Fruit fly (Drosophila melanogaster) whole organism, prepupa: ENCODE results near the gene Kul.

Source experiments
- Blimp-1 ChIP-seq: fragments of 200-800 bp; sonication (Bioruptor generic); optimal IDR thresholded peaks from 3 replicates; lab custom pipeline; 2017; ENCODE audit warnings: missing biosample characterization, missing genetic modification characterization, mild to moderate bottlenecking, moderate library complexity, missing genetic modification reagents
- CG10631 ChIP-seq: fragments of 200-800 bp; sonication (Bioruptor generic); optimal IDR thresholded peaks from 2 replicates; lab custom pipeline; 2016; ENCODE audit warnings: missing biosample characterization, missing genetic modification characterization
- CG10669 ChIP-seq: fragments of 200-800 bp; sonication (Bioruptor generic); optimal IDR thresholded peaks from 3 replicates; lab custom pipeline; 2018; ENCODE audit warnings: missing biosample characterization, mild to moderate bottlenecking, missing genetic modification characterization, moderate library complexity
- CG11294 ChIP-seq: fragments of 200-800 bp; sonication (Bioruptor generic); IDR thresholded peaks from 2 replicates; pipeline ENCODE4 v1.3.6; 2022; ENCODE audit warnings: missing biosample characterization, missing genetic modification characterization
- CG11762 ChIP-seq: fragments of 200-800 bp; sonication (Bioruptor generic); optimal IDR thresholded peaks from 3 replicates; lab custom pipeline; 2016; ENCODE audit warnings: missing biosample characterization, missing genetic modification characterization; ENCODE audit not compliant: insufficient read depth
- CG11902 ChIP-seq: fragments of 200-800 bp; sonication (Bioruptor generic); optimal IDR thresholded peaks from 3 replicates; lab custom pipeline; 2016; ENCODE audit warnings: missing biosample characterization, missing genetic modification characterization
- CG1621 ChIP-seq: fragments of 200-800 bp; sonication (Bioruptor generic); optimal IDR thresholded peaks from 3 replicates; lab custom pipeline; 2018; ENCODE audit warnings: missing biosample characterization, mild to moderate bottlenecking, missing genetic modification characterization
- CG16779 ChIP-seq: fragments of 200-800 bp; sonication (Bioruptor generic); optimal IDR thresholded peaks from 3 replicates; lab custom pipeline; 2017; ENCODE audit warnings: missing biosample characterization, mild to moderate bottlenecking, missing genetic modification characterization
- CG3032 ChIP-seq: fragments of 200-800 bp; optimal IDR thresholded peaks from 2 replicates; lab custom pipeline; 2019; ENCODE audit warnings: missing biosample characterization, mild to moderate bottlenecking, missing genetic modification characterization, moderate library complexity
- CG31627 ChIP-seq: fragments of 200-800 bp; sonication (Bioruptor generic); optimal IDR thresholded peaks from 3 replicates; lab custom pipeline; 2016; ENCODE audit warnings: missing biosample characterization, missing genetic modification characterization
- CG32006 ChIP-seq: fragments of 200-800 bp; sonication (Bioruptor generic); optimal IDR thresholded peaks from 3 replicates; lab custom pipeline; 2017; ENCODE audit warnings: missing biosample characterization, mild to moderate bottlenecking, missing genetic modification characterization
- CG3919 ChIP-seq: fragments of 200-800 bp; sonication (Bioruptor generic); optimal IDR thresholded peaks from 3 replicates; lab custom pipeline; 2016; ENCODE audit warnings: missing biosample characterization, missing genetic modification characterization
- CG4318 ChIP-seq: fragments of 200-800 bp; sonication (Bioruptor generic); optimal IDR thresholded peaks from 3 replicates; lab custom pipeline; 2017; ENCODE audit warnings: missing biosample characterization, mild to moderate bottlenecking, missing genetic modification characterization
- CG6163 ChIP-seq: fragments of 200-800 bp; sonication (Bioruptor generic); IDR thresholded peaks from 3 replicates; pipeline ENCODE4 v1.3.6; 2022; ENCODE audit warnings: missing biosample characterization, missing genetic modification characterization
- CG6276 ChIP-seq: fragments of 200-800 bp; sonication (Bioruptor generic); optimal IDR thresholded peaks from 2 replicates; lab custom pipeline; 2017; ENCODE audit warnings: missing biosample characterization, mild to moderate bottlenecking, missing genetic modification characterization
- CG6808 ChIP-seq: fragments of 200-800 bp; sonication (Bioruptor generic); optimal IDR thresholded peaks from 3 replicates; lab custom pipeline; 2017; ENCODE audit warnings: missing biosample characterization, missing genetic modification characterization, mild to moderate bottlenecking, moderate library complexity, missing genetic modification reagents
- CG7368 ChIP-seq: fragments of 200-800 bp; sonication (Bioruptor generic); optimal IDR thresholded peaks from 3 replicates; lab custom pipeline; 2016; ENCODE audit warnings: missing biosample characterization, missing genetic modification characterization
- CG8119 ChIP-seq: fragments of 200-800 bp; sonication (Bioruptor generic); IDR thresholded peaks from 3 replicates; pipeline ENCODE4 v1.3.6; 2022; ENCODE audit warnings: missing biosample characterization, missing genetic modification characterization
- CG8319 ChIP-seq: fragments of 200-800 bp; sonication (Bioruptor generic); optimal IDR thresholded peaks from 3 replicates; lab custom pipeline; 2016; ENCODE audit warnings: missing biosample characterization, missing genetic modification characterization
- CG9139 ChIP-seq: fragments of 200-800 bp; sonication (Bioruptor generic); optimal IDR thresholded peaks from 3 replicates; lab custom pipeline; 2017; ENCODE audit warnings: missing biosample characterization, mild to moderate bottlenecking, missing genetic modification characterization
- Eip75B ChIP-seq: fragments of 200-800 bp; sonication (Bioruptor generic); optimal IDR thresholded peaks from 3 replicates; lab custom pipeline; 2016; ENCODE audit warnings: missing biosample characterization, missing genetic modification characterization
- Eip78C ChIP-seq: fragments of 200-800 bp; sonication (Bioruptor generic); peaks from one replicate; lab custom pipeline; 2016; ENCODE audit warnings: missing biosample characterization, missing genetic modification characterization
- Eip93F ChIP-seq: fragments of 200-800 bp; sonication (Bioruptor generic); optimal IDR thresholded peaks from 2 replicates; lab custom pipeline; 2016; ENCODE audit warnings: missing biosample characterization, mild to moderate bottlenecking, missing genetic modification characterization
- Ets21C ChIP-seq: fragments of 200-800 bp; sonication (Bioruptor generic); optimal IDR thresholded peaks from 3 replicates; lab custom pipeline; 2016; ENCODE audit warnings: missing biosample characterization, missing genetic modification characterization
- Ets96B ChIP-seq: fragments of 200-800 bp; optimal IDR thresholded peaks from 2 replicates; lab custom pipeline; 2019; ENCODE audit warnings: missing biosample characterization, mild to moderate bottlenecking, missing genetic modification characterization, moderate library complexity
- Gug ChIP-seq: fragments of 200-800 bp; sonication (Bioruptor generic); IDR thresholded peaks from 2 replicates; pipeline ENCODE4 v1.3.6; 2022; ENCODE audit warnings: missing biosample characterization, missing genetic modification characterization
- Hr38 ChIP-seq: sonication (Bioruptor generic); optimal IDR thresholded peaks from 2 replicates; lab custom pipeline; 2016; ENCODE audit warnings: missing biosample characterization, missing genetic modification characterization
- Hr4 ChIP-seq: fragments of 200-800 bp; sonication (Bioruptor generic); optimal IDR thresholded peaks from 3 replicates; lab custom pipeline; 2016; ENCODE audit warnings: missing biosample characterization, missing genetic modification characterization
- Lpt ChIP-seq: fragments of 200-800 bp; sonication (Bioruptor generic); optimal IDR thresholded peaks from 3 replicates; lab custom pipeline; 2016; ENCODE audit warnings: missing biosample characterization, missing genetic modification characterization
- Met ChIP-seq: fragments of 200-800 bp; sonication (Bioruptor generic); optimal IDR thresholded peaks from 3 replicates; lab custom pipeline; 2016; ENCODE audit warnings: missing biosample characterization, missing genetic modification characterization
- OdsH ChIP-seq: fragments of 200-800 bp; sonication (Bioruptor generic); optimal IDR thresholded peaks from 3 replicates; lab custom pipeline; 2016; ENCODE audit warnings: missing biosample characterization, missing genetic modification characterization
- Smox ChIP-seq: fragments of 200-800 bp; sonication (Bioruptor generic); optimal IDR thresholded peaks from 3 replicates; lab custom pipeline; 2016; ENCODE audit warnings: missing biosample characterization, missing genetic modification characterization
- Sox102F ChIP-seq: fragments of 200-800 bp; sonication (Bioruptor generic); optimal IDR thresholded peaks from 2 replicates; lab custom pipeline; 2016; ENCODE audit warnings: missing biosample characterization, mild to moderate bottlenecking, missing genetic modification characterization
- Sox15 ChIP-seq: fragments of 200-800 bp; sonication (Bioruptor generic); optimal IDR thresholded peaks from 3 replicates; lab custom pipeline; 2016; ENCODE audit warnings: missing biosample characterization, missing genetic modification characterization
- achi ChIP-seq: fragments of 200-800 bp; sonication (Bioruptor generic); optimal IDR thresholded peaks from 3 replicates; lab custom pipeline; 2016; ENCODE audit warnings: missing biosample characterization, missing genetic modification characterization
- acj6 ChIP-seq: fragments of 200-800 bp; sonication (Bioruptor generic); optimal IDR thresholded peaks from 3 replicates; lab custom pipeline; 2016; ENCODE audit warnings: missing biosample characterization, missing genetic modification characterization
- dac ChIP-seq: fragments of 200-800 bp; sonication (Bioruptor generic); optimal IDR thresholded peaks from 2 replicates; lab custom pipeline; 2017; ENCODE audit warnings: missing biosample characterization, mild to moderate bottlenecking, missing genetic modification characterization
- dsx ChIP-seq: fragments of 200-800 bp; optimal IDR thresholded peaks from 3 replicates; lab custom pipeline; 2019; ENCODE audit warnings: missing biosample characterization, mild to moderate bottlenecking, missing genetic modification characterization, moderate library complexity; ENCODE audit not compliant: poor library complexity, severe bottlenecking
- eg ChIP-seq: fragments of 200-800 bp; sonication (Bioruptor generic); IDR thresholded peaks from 3 replicates; pipeline ENCODE4 v1.3.6; 2022; ENCODE audit warnings: missing biosample characterization, missing genetic modification characterization
- esn ChIP-seq: fragments of 200-800 bp; sonication (Bioruptor generic); optimal IDR thresholded peaks from 2 replicates; lab custom pipeline; 2016; ENCODE audit warnings: missing biosample characterization, mild to moderate bottlenecking, missing genetic modification characterization, moderate library complexity
- fd85E ChIP-seq: fragments of 200-800 bp; sonication (Bioruptor generic); optimal IDR thresholded peaks from 3 replicates; lab custom pipeline; 2016; ENCODE audit warnings: missing biosample characterization, missing genetic modification characterization
- lz ChIP-seq: fragments of 200-800 bp; sonication (Bioruptor generic); optimal IDR thresholded peaks from 3 replicates; lab custom pipeline; 2016; ENCODE audit warnings: missing biosample characterization, missing genetic modification characterization
- pdm3 ChIP-seq: fragments of 200-800 bp; sonication (Bioruptor generic); optimal IDR thresholded peaks from 3 replicates; lab custom pipeline; 2016; ENCODE audit warnings: missing biosample characterization, missing genetic modification characterization
- salr ChIP-seq, 2 experiments: fragments of 200-800 bp; sonication (Bioruptor generic); optimal IDR thresholded peaks; 3 replicates each; lab custom pipeline; 2016 to 2018; ENCODE audit warnings: missing biosample characterization in 2 of 2, missing genetic modification characterization in 2 of 2, mild to moderate bottlenecking in 1 of 2
- spab ChIP-seq: fragments of 200-800 bp; sonication (Bioruptor generic); optimal IDR thresholded peaks from 2 replicates; lab custom pipeline; 2017; ENCODE audit warnings: missing biosample characterization, mild to moderate bottlenecking, missing genetic modification characterization, missing genetic modification reagents
- ss ChIP-seq, 2 experiments: fragments of 200-800 bp; sonication (Bioruptor generic); optimal IDR thresholded peaks; 2 replicates in 1 of 2; 3 replicates in 1 of 2; lab custom pipeline; 2017 to 2018; ENCODE audit warnings: mild to moderate bottlenecking in 2 of 2, missing biosample characterization in 2 of 2, missing genetic modification characterization in 2 of 2, moderate library complexity in 1 of 2
- topi ChIP-seq: fragments of 200-800 bp; sonication (Bioruptor generic); optimal IDR thresholded peaks from 3 replicates; lab custom pipeline; 2016; ENCODE audit warnings: missing biosample characterization, missing genetic modification characterization
- vri ChIP-seq: fragments of 200-800 bp; sonication (Bioruptor generic); optimal IDR thresholded peaks from 3 replicates; lab custom pipeline; 2016; ENCODE audit warnings: missing biosample characterization, mild to moderate bottlenecking, missing genetic modification characterization

Kul gene

DNA sequence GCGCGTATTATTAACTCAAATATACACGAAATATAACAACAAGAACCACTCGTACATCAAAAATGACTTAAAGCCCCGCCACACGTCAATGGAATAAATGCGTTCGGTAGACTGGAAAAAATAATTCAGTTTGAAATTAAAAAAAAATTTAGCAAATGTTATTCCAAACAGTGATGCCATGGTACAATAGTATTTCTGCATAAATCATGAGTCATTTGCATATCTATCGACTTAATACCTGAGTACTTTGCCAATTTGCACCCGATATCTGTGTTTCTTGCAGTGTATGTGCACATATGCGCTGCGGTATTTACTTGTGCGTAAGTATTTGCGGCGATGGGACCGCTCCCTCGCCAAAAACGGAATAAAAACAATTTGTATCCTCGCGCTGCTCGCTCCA lies 37.5 kb downstream of the Kul start (continued):
- TF ChIP-seq Eip75B (GFP tag; lab: Kevin White, UChicago) (peak; percentile 93), Met (peak; percentile 97), CG6808 (GFP tag; lab: Kevin White, UChicago) (peak; percentile 66), CG10669 (GFP tag; lab: Kevin White, UChicago) (peak; percentile 83), Gug (GFP tag; lab: Robert Waterston, UW) (peak; percentile 31; the same call in 1 of the 2 replicates), CG31627 (GFP tag; lab: Kevin White, UChicago) (peak; percentile 99), dsx (GFP tag; lab: Kevin White, UChicago) (peak; percentile 68), CG16779 (tag; lab: Kevin White, UChicago) (peak; percentile 38), Hr4 (GFP tag; lab: Kevin White, UChicago) (peak; percentile 79), Ets96B (tag; lab: Kevin White, UChicago) (peak; percentile 70), Eip78C (GFP tag; lab: Kevin White, UChicago) (peak; percentile 98), CG6163 (peak; percentile 90), CG4318 (peak; percentile 22), spab (GFP tag; lab: Kevin White, UChicago) (peak; percentile 73)

DNA sequence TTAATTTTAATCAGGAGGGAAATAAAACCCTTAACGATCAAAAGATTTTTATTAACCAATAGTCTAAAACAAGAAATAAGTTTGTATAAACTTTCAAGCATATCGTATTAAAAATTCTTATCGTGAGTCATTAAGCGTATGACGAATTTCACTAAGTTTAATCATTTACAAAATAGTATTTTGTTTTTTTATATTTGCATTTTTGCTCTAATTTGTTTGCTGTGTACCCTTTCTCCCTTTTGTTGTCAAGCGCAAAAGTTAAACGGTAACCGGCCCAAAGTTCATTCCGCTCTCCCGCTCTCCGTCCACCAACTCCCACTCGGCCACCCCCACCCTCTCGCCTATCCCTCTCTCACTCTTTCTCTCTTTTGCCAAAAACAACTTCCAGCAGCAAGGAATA lies 38.2 kb downstream of the Kul start:
- TF ChIP-seq CG8319, result no peak
- TF ChIP-seq CG16779 (tag; lab: Kevin White, UChicago), result no peak
- TF ChIP-seq CG11762 (GFP tag; lab: Kevin White, UChicago), result no peak
- TF ChIP-seq OdsH (GFP tag; lab: Kevin White, UChicago), result peak; percentile 37
- TF ChIP-seq CG11902 (GFP tag; lab: Kevin White, UChicago), result peak; percentile 2
- TF ChIP-seq CG3032 (tag; lab: Kevin White, UChicago), result no peak
- TF ChIP-seq Blimp-1, result peak; percentile 12
- TF ChIP-seq CG32006 (GFP tag; lab: Kevin White, UChicago), result peak; percentile 16
- TF ChIP-seq Smox, result peak; percentile 61
- TF ChIP-seq Gug (GFP tag; lab: Robert Waterston, UW), result no peak
- TF ChIP-seq lz (GFP tag; lab: Kevin White, UChicago), result peak; percentile 55
- TF ChIP-seq Sox15 (GFP tag; lab: Kevin White, UChicago), result no peak
- no peak for TF ChIP-seq CG9139
- peak; percentile 21 for TF ChIP-seq achi (GFP tag; lab: Kevin White, UChicago)
- TF ChIP-seq pdm3, result peak; percentile 3
- TF ChIP-seq CG8119 (GFP tag; lab: Robert Waterston, UW), result no peak
- TF ChIP-seq Eip78C (GFP tag; lab: Kevin White, UChicago), result peak; percentile 80
- no peak for TF ChIP-seq Eip93F
- TF ChIP-seq dsx (GFP tag; lab: Kevin White, UChicago), result no peak
- TF ChIP-seq Hr38 (GFP tag; lab: Kevin White, UChicago), result no peak
- TF ChIP-seq eg (GFP tag; lab: Robert Waterston, UW), result 0 out of 3 replicates have a peak, but pooled peaks have one; percentile 35
- TF ChIP-seq ss (GFP tag; optimal IDR thresholded peaks at IDR 0.05; lab: Kevin White, UChicago), result no peak
- no peak for TF ChIP-seq salr (GFP tag; optimal IDR thresholded peaks at IDR 0.05; lab: Kevin White, UChicago)
- no peak for TF ChIP-seq fd85E (GFP tag; lab: Kevin White, UChicago)
- TF ChIP-seq vri (GFP tag; lab: Kevin White, UChicago), result no peak
- no peak for TF ChIP-seq Eip75B (GFP tag; lab: Kevin White, UChicago)
- peak; percentile 12 for TF ChIP-seq CG6276
- peak; percentile 37 for TF ChIP-seq Ets21C (GFP tag; lab: Kevin White, UChicago)
- no peak for TF ChIP-seq CG11294 (GFP tag; lab: Robert Waterston, UW)
- no peak for TF ChIP-seq spab (GFP tag; lab: Kevin White, UChicago)
- no peak for TF ChIP-seq CG3919 (GFP tag; lab: Kevin White, UChicago)
- no peak for TF ChIP-seq CG4318
- peak; percentile 79 for TF ChIP-seq topi (GFP tag; lab: Kevin White, UChicago)
- TF ChIP-seq CG7368 (GFP tag; lab: Kevin White, UChicago), result no peak
- TF ChIP-seq acj6 (GFP tag; lab: Kevin White, UChicago), result peak; percentile 32
- peak; percentile 67 for TF ChIP-seq CG31627 (GFP tag; lab: Kevin White, UChicago)
- no peak for TF ChIP-seq dac (GFP tag; lab: Kevin White, UChicago)
- peak; percentile 33 for TF ChIP-seq Sox102F (GFP tag; lab: Kevin White, UChicago)
- no peak for TF ChIP-seq Lpt
- peak; percentile 40 for TF ChIP-seq esn (GFP tag; lab: Kevin White, UChicago)
- TF ChIP-seq CG10631 (GFP tag; lab: Kevin White, UChicago), result no peak
- no peak for TF ChIP-seq Hr4 (GFP tag; lab: Kevin White, UChicago)
- no peak for TF ChIP-seq CG1621 (tag; lab: Kevin White, UChicago)
- no peak for TF ChIP-seq CG6808 (GFP tag; lab: Kevin White, UChicago)
